Worm (Caenorhabditis elegans) whole organism, late embryonic: ENCODE data around the gene rike-1.

Experiments used
- fkh-10 ChIP-seq: fragments of 150-350 bp; optimal IDR thresholded peaks from 2 replicates; lab custom pipeline; 2014; ENCODE audit warnings: missing biosample characterization, missing genetic modification reagents, missing genetic modification characterization
- hlh-30 ChIP-seq: sonication (generic microtip); optimal IDR thresholded peaks from 2 replicates; lab custom pipeline; 2017; ENCODE audit warnings: antibody characterized with exemption, missing genetic modification characterization, missing compliant biosample characterization; ENCODE audit not compliant: insufficient read depth
- nhr-232 ChIP-seq: sonication (generic microtip); optimal IDR thresholded peaks from 2 replicates; lab custom pipeline; 2016; ENCODE audit warnings: missing genetic modification characterization, missing compliant biosample characterization
- pqm-1 ChIP-seq: sonication (generic microtip); optimal IDR thresholded peaks from 2 replicates; lab custom pipeline; 2016; ENCODE audit warnings: missing genetic modification characterization, missing compliant biosample characterization
- rnt-1 ChIP-seq: sonication (generic microtip); optimal IDR thresholded peaks from 2 replicates; lab custom pipeline; 2016; ENCODE audit warnings: missing genetic modification characterization, missing compliant biosample characterization
- ttx-3 ChIP-seq: sonication (generic microtip); optimal IDR thresholded peaks from 2 replicates; lab custom pipeline; 2016; ENCODE audit warnings: missing genetic modification reagents, missing genetic modification characterization, missing compliant biosample characterization
- unc-42 ChIP-seq: sonication (generic microtip); optimal IDR thresholded peaks from 2 replicates; lab custom pipeline; 2016; ENCODE audit warnings: missing genotype, missing genetic modification characterization, missing compliant biosample characterization
- zip-5 ChIP-seq: sonication (generic microtip); optimal IDR thresholded peaks from 2 replicates; lab custom pipeline; 2016; ENCODE audit warnings: missing genetic modification characterization, missing compliant biosample characterization

ce11 chrV:14498204-14498603 lies 47.5 kb downstream of the rike-1 start:
- TF ChIP-seq rnt-1 (tag; lab: Kevin White, UChicago), result no peak
- no peak for TF ChIP-seq nhr-232
- no peak for TF ChIP-seq pqm-1 (tag; lab: Kevin White, UChicago)
- TF ChIP-seq fkh-10 (GFP tag; lab: Kevin White, UChicago), result no peak
- TF ChIP-seq hlh-30 (tag; lab: Kevin White, UChicago), result no peak
- TF ChIP-seq zip-5 (tag; lab: Kevin White, UChicago), result no peak
- no peak for TF ChIP-seq ttx-3
- no peak for TF ChIP-seq unc-42 (tag; lab: Kevin White, UChicago)
